Worm (Caenorhabditis elegans) whole organism, L1 larva: ENCODE results near the gene C13G3.12.

ENCODE experiments used
- unc-130 ChIP-seq: fragments of 150-350 bp; optimal IDR thresholded peaks from 2 replicates; lab custom pipeline; 2017; ENCODE audit warnings: missing biosample characterization, missing genetic modification characterization, inconsistent platforms
- ztf-11 ChIP-seq, 2 experiments: sonication (generic microtip); optimal IDR thresholded peaks; 2 replicates each; lab custom pipeline; 2016 to 2017; ENCODE audit warnings: missing genetic modification characterization in 2 of 2, missing biosample characterization in 1 of 2, missing compliant biosample characterization in 1 of 2

DNA sequence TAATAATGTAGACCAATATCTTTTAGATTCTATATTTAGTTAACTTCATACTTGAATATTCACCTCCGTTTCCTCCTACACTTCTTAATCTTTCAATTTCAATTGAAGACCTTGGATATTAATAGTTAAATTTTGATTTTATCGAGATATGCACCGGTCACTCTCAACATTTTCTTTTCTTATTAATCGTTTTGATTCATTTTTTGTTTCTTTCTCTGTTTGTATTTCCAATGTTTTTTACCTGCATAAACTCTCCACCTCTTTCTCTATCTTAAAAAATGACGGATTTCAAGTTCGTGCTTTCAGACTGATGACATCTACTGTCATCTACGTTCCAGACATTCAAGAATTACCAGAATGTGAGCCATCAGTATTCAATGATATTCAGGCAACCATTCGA lies 30.9 kb downstream of the C13G3.12 start, which contains the start of gene frpr-9:
- no peak for TF ChIP-seq ztf-11 (tag; optimal IDR thresholded peaks at IDR 0.05; lab: Kevin White, UChicago)
- TF ChIP-seq unc-130 (tag; lab: Kevin White, UChicago): no peak
